Fruit fly (Drosophila melanogaster): ENCODE data around the gene CG42367.

The CG42367 gene

dm6 chr2L:9894871-9895364 is 35.5 kb upstream of the CG42367 start, which contains the start of gene Bka (continued):
- TF ChIP-seq oc (tag; optimal IDR thresholded peaks at IDR 0.05) (peak; percentile 28), az2 (GFP tag; optimal IDR thresholded peaks at IDR 0.05) (peak; percentile 7), sc (optimal IDR thresholded peaks at IDR 0.05) (no peak), sc (GFP tag; optimal IDR thresholded peaks at IDR 0.05) (peak; percentile 43), corto (GFP tag; optimal IDR thresholded peaks at IDR 0.05) (no peak), danr (GFP tag; IDR thresholded peaks at IDR 0.05) (no peak), HLH4C (GFP tag; IDR thresholded peaks at IDR 0.05; ENCODE audit: partially characterized antibody) (peak; percentile 95), esg (GFP tag; conservative IDR thresholded peaks at IDR 0.05) (no peak), kah (GFP tag; optimal IDR thresholded peaks at IDR 0.05) (peak; percentile 45), CG12659 (GFP tag; optimal IDR thresholded peaks at IDR 0.05) (peak; percentile 89), dysf (GFP tag; IDR thresholded peaks at IDR 0.05) (no peak), ac (GFP tag; optimal IDR thresholded peaks at IDR 0.05) (no peak), Doc2 (GFP tag; IDR thresholded peaks at IDR 0.05) (no peak), Rfx (GFP tag; IDR thresholded peaks at IDR 0.05) (peak; percentile 41), slbo (GFP tag; IDR thresholded peaks at IDR 0.05) (0 out of 2 replicates have a peak, but pooled peaks have one; percentile 28), aop (GFP tag; IDR thresholded peaks at IDR 0.05) (no peak), al (GFP tag; IDR thresholded peaks at IDR 0.05) (no peak), maf-S (GFP tag; optimal IDR thresholded peaks at IDR 0.05) (no peak), CG2199 (GFP tag; IDR thresholded peaks at IDR 0.05) (no peak), CG15479 (GFP tag; optimal IDR thresholded peaks at IDR 0.05) (peak; percentile 20), crp (GFP tag; optimal IDR thresholded peaks at IDR 0.05) (peak; percentile 63 to 94), Sox100B (GFP tag; optimal IDR thresholded peaks at IDR 0.05) (peak; percentile 69), CG7357 (GFP tag; IDR thresholded peaks at IDR 0.05) (no peak), Vsx1 (GFP tag; optimal IDR thresholded peaks at IDR 0.05) (peak; percentile 72), GATAe (GFP tag; conservative IDR thresholded peaks at IDR 0.05) (no peak), NC2β (GFP tag; optimal IDR thresholded peaks at IDR 0.05) (peak; percentile 55), nerfin-2 (GFP tag; IDR thresholded peaks at IDR 0.05; ENCODE audit: partially characterized antibody) (peak; percentile 94), CG10462 (GFP tag; optimal IDR thresholded peaks at IDR 0.05) (no peak), CG15011 (GFP tag; optimal IDR thresholded peaks at IDR 0.05) (peak; percentile 65), CG11398 (GFP tag; optimal IDR thresholded peaks at IDR 0.05) (no peak), CG16779 (GFP tag; IDR thresholded peaks at IDR 0.05) (no peak), sima (GFP tag; optimal IDR thresholded peaks at IDR 0.05) (no peak), da (GFP tag; optimal IDR thresholded peaks at IDR 0.05) (no peak), NfI (GFP tag; optimal IDR thresholded peaks at IDR 0.05) (peak; percentile 68), CG12236 (GFP tag; optimal IDR thresholded peaks at IDR 0.05) (no peak), chn (GFP tag; optimal IDR thresholded peaks at IDR 0.05) (no peak), tin (GFP tag; optimal IDR thresholded peaks at IDR 0.05) (no peak), D (optimal IDR thresholded peaks at IDR 0.05) (no peak), D (GFP tag; optimal IDR thresholded peaks at IDR 0.05) (no peak), CG3163 (GFP tag; optimal IDR thresholded peaks at IDR 0.05) (peak; percentile 2), Bteb2 (GFP tag; optimal IDR thresholded peaks at IDR 0.05) (no peak), eve (GFP tag; optimal IDR thresholded peaks at IDR 0.05) (no peak), bbx (GFP tag; IDR thresholded peaks at IDR 0.05; ENCODE audit: partially characterized antibody) (peak; percentile 95), Chrac-16 (GFP tag; optimal IDR thresholded peaks at IDR 0.05) (no peak), CG9876 (GFP tag; optimal IDR thresholded peaks at IDR 0.05) (no peak), Meics (GFP tag; optimal IDR thresholded peaks at IDR 0.05) (peak; percentile 69), dimm (GFP tag; IDR thresholded peaks at IDR 0.05) (no peak), CG6854 (GFP tag; optimal IDR thresholded peaks at IDR 0.05) (no peak), CG10979 (tag; optimal IDR thresholded peaks at IDR 0.05) (peak; percentile 59), CG2116 (GFP tag; optimal IDR thresholded peaks at IDR 0.05) (peak; percentile 99), CG18011 (GFP tag; optimal IDR thresholded peaks at IDR 0.05) (peak; percentile 22), CG6765 (GFP tag; optimal IDR thresholded peaks at IDR 0.05) (peak; percentile 57)

Measured in whole organism, embryonic.